5 fruit fly cellular contexts compared by ENCODE assay signal in the genomic region with DNA sequence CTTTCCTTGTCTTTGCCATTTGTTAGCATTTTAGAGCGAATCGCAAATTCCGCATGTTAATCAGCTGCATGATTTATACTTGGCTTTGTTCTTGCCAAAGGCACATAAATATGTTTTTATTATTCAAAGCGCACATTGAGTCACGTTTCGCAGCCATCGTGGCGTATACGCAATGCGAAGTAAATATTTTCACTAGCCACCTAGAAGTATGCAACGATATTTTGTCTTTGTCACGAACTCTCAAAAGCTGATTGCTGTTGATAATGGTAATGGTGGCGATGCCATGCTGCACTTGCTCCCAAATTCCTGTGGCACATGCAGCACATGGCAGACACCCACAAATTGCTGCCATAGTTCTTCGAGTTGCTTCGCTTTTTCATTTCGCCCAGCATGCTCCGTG.
A peak's percentile ranks its signal among the peaks of the same experiment; 100 is the strongest.
TF ChIP-seq lines count a peak whose summit lies in the region.

No protein-coding gene starts in this region.

- no peak for TF ChIP-seq CTCF in whole organism, embryonic (GFP tag; optimal IDR thresholded peaks at IDR 0.05; lab: Kevin White, UChicago)

TF ChIP-seq in whole organism, adult, 20 proteins besides CTCF, POLR2A, EP300 and RAD21:
- peak; percentile 20 for TF ChIP-seq bab1 (GFP tag; optimal IDR thresholded peaks at IDR 0.05; lab: Kevin White, UChicago)
- no peak for TF ChIP-seq CG5204 (GFP tag; optimal IDR thresholded peaks at IDR 0.05; lab: Kevin White, UChicago)

TF ChIP-seq in whole organism, embryonic, 481 proteins besides CTCF, POLR2A, EP300 and RAD21 (continues in another document):
- TF ChIP-seq sisA (GFP tag; IDR thresholded peaks at IDR 0.05; lab: Robert Waterston, UW) (no peak), CG14965 (GFP tag; optimal IDR thresholded peaks at IDR 0.05; lab: Kevin White, UChicago; ENCODE audit: borderline replicate concordance) (no peak), CG2129 (GFP tag; IDR thresholded peaks at IDR 0.05; lab: Robert Waterston, UW; ENCODE audit: partially characterized antibody) (no peak), CG4617 (GFP tag; optimal IDR thresholded peaks at IDR 0.05; lab: Kevin White, UChicago; ENCODE audit: borderline replicate concordance) (no peak), lola (GFP tag; optimal IDR thresholded peaks at IDR 0.05; lab: Kevin White, UChicago) (no peak), CG6689 (GFP tag; IDR thresholded peaks at IDR 0.05; lab: Robert Waterston, UW) (0 out of 2 replicates have a peak, but pooled peaks have one; percentile 18), CG15514 (GFP tag; optimal IDR thresholded peaks at IDR 0.05; lab: Kevin White, UChicago) (no peak), Oaz (GFP tag; IDR thresholded peaks at IDR 0.05; lab: Robert Waterston, UW) (no peak), Scr (GFP tag; IDR thresholded peaks at IDR 0.05; lab: Robert Waterston, UW; ENCODE audit: partially characterized antibody) (no peak), CG32532 (GFP tag; IDR thresholded peaks at IDR 0.05; lab: Robert Waterston, UW) (0 out of 2 replicates have a peak, but pooled peaks have one; percentile 32), zen2 (GFP tag; IDR thresholded peaks at IDR 0.05; lab: Robert Waterston, UW; ENCODE audit: partially characterized antibody) (no peak), CG6175 (GFP tag; IDR thresholded peaks at IDR 0.05; lab: Robert Waterston, UW) (peak; percentile 85; the same call in 2 of the 3 replicates), Sox102F (GFP tag; optimal IDR thresholded peaks at IDR 0.05; lab: Kevin White, UChicago) (no peak), nom (GFP tag; optimal IDR thresholded peaks at IDR 0.05; lab: Kevin White, UChicago) (no peak), hth (optimal IDR thresholded peaks at IDR 0.05; lab: Kevin White, UChicago) (no peak), Dbx (GFP tag; IDR thresholded peaks at IDR 0.05; lab: Robert Waterston, UW) (no peak), scrt (GFP tag; optimal IDR thresholded peaks at IDR 0.05; lab: Kevin White, UChicago) (no peak), CG11093 (GFP tag; IDR thresholded peaks at IDR 0.05; lab: Robert Waterston, UW) (no peak), pb (GFP tag; optimal IDR thresholded peaks at IDR 0.05; lab: Kevin White, UChicago) (no peak), CG14050 (GFP tag; IDR thresholded peaks at IDR 0.05; lab: Robert Waterston, UW) (no peak)

TF ChIP-seq in whole organism, prepupa, 60 proteins besides CTCF, POLR2A, EP300 and RAD21:
- TF ChIP-seq CG3919 (GFP tag; optimal IDR thresholded peaks at IDR 0.05; lab: Kevin White, UChicago) (peak; percentile 6), OdsH (GFP tag; optimal IDR thresholded peaks at IDR 0.05; lab: Kevin White, UChicago) (peak; percentile 15), CG6808 (GFP tag; optimal IDR thresholded peaks at IDR 0.05; lab: Kevin White, UChicago) (no peak), CG32006 (GFP tag; optimal IDR thresholded peaks at IDR 0.05; lab: Kevin White, UChicago) (no peak), CG34406 (GFP tag; optimal IDR thresholded peaks at IDR 0.05; lab: Kevin White, UChicago) (no peak), CG8632 (GFP tag; optimal IDR thresholded peaks at IDR 0.05; lab: Kevin White, UChicago) (no peak), dsx (GFP tag; optimal IDR thresholded peaks at IDR 0.05; lab: Kevin White, UChicago; ENCODE audit: poor library complexity, severe bottlenecking) (no peak), CG6163 (GFP tag; IDR thresholded peaks at IDR 0.05; lab: Robert Waterston, UW) (0 out of 3 replicates have a peak, but pooled peaks have one; percentile 23), Eip78C (GFP tag; lab: Kevin White, UChicago) (peak; percentile 73), salr (GFP tag; optimal IDR thresholded peaks at IDR 0.05; lab: Kevin White, UChicago) (no peak), fd59A (GFP tag; optimal IDR thresholded peaks at IDR 0.05; lab: Kevin White, UChicago) (no peak), Hr4 (GFP tag; optimal IDR thresholded peaks at IDR 0.05; lab: Kevin White, UChicago) (no peak), CG16779 (tag; optimal IDR thresholded peaks at IDR 0.05; lab: Kevin White, UChicago) (no peak), svp (GFP tag; lab: Kevin White, UChicago) (no peak), CG6276 (GFP tag; optimal IDR thresholded peaks at IDR 0.05; lab: Kevin White, UChicago) (no peak), CG9139 (GFP tag; optimal IDR thresholded peaks at IDR 0.05; lab: Kevin White, UChicago) (no peak), achi (GFP tag; optimal IDR thresholded peaks at IDR 0.05; lab: Kevin White, UChicago) (peak; percentile 7), Sox14 (GFP tag; optimal IDR thresholded peaks at IDR 0.05; lab: Kevin White, UChicago) (no peak), vri (GFP tag; optimal IDR thresholded peaks at IDR 0.05; lab: Kevin White, UChicago) (no peak), CG10631 (GFP tag; optimal IDR thresholded peaks at IDR 0.05; lab: Kevin White, UChicago) (no peak), CG31627 (GFP tag; optimal IDR thresholded peaks at IDR 0.05; lab: Kevin White, UChicago) (no peak), Hr38 (GFP tag; optimal IDR thresholded peaks at IDR 0.05; lab: Kevin White, UChicago) (no peak)

TF ChIP-seq in whole organism, pupa, 21 proteins besides CTCF, POLR2A, EP300 and RAD21:
- TF ChIP-seq CG34367 (tag; optimal IDR thresholded peaks at IDR 0.05; lab: Kevin White, UChicago) = peak; percentile 4
- no peak for TF ChIP-seq CG8159 (tag; optimal IDR thresholded peaks at IDR 0.05; lab: Kevin White, UChicago)
- TF ChIP-seq fd96Ca (GFP tag; IDR thresholded peaks at IDR 0.05; lab: Robert Waterston, UW) = no peak
- 0 out of 2 replicates have a peak, but pooled peaks have one; percentile 9 for TF ChIP-seq Ets98B (GFP tag; IDR thresholded peaks at IDR 0.05; lab: Robert Waterston, UW)
- peak; percentile 81 for TF ChIP-seq CG4496 (GFP tag; IDR thresholded peaks at IDR 0.05; lab: Robert Waterston, UW)
- peak; percentile 11 for TF ChIP-seq Pif1A (GFP tag; optimal IDR thresholded peaks at IDR 0.05; lab: Kevin White, UChicago)
- TF ChIP-seq CG14655 (GFP tag; optimal IDR thresholded peaks at IDR 0.05; lab: Kevin White, UChicago) = peak; percentile 6

TF ChIP-seq in whole organism, wandering third instar larva, 38 proteins besides CTCF, POLR2A, EP300 and RAD21:
- TF ChIP-seq Dif (GFP tag; optimal IDR thresholded peaks at IDR 0.05; lab: Kevin White, UChicago; ENCODE audit: partially characterized antibody) (peak; percentile 76), Myc (optimal IDR thresholded peaks at IDR 0.05; lab: Kevin White, UChicago) (peak; percentile 2), dmrt93B (GFP tag; optimal IDR thresholded peaks at IDR 0.05; lab: Kevin White, UChicago) (no peak)
